Worm (Caenorhabditis elegans) whole organism, mixed stage, embryonic: ENCODE results near the gene T04F8.2.
A peak's percentile ranks its signal among the peaks of the same experiment; 100 is the strongest.

ENCODE experiments used
- M03D4.4 ChIP-seq: sonication (generic microtip); optimal IDR thresholded peaks from 2 replicates; lab custom pipeline; 2017; ENCODE audit warnings: mild to moderate bottlenecking, missing genetic modification characterization, missing compliant biosample characterization
- bed-3 ChIP-seq: fragments of 200-800 bp; sonication (Bioruptor generic); optimal IDR thresholded peaks from 3 replicates; lab custom pipeline; 2018; ENCODE audit warnings: mild to moderate bottlenecking, missing genetic modification characterization, moderate library complexity, missing compliant biosample characterization
- blmp-1 ChIP-seq: fragments of 150-350 bp; optimal IDR thresholded peaks from 2 replicates; lab custom pipeline; 2014; ENCODE audit warnings: missing biosample characterization, missing genetic modification characterization
- ceh-39 ChIP-seq: fragments of 150-350 bp; optimal IDR thresholded peaks from 2 replicates; lab custom pipeline; 2014; ENCODE audit warnings: missing biosample characterization, missing genetic modification characterization
- ceh-43 ChIP-seq: fragments of 200-800 bp; sonication (Bioruptor generic); optimal IDR thresholded peaks from 2 replicates; lab custom pipeline; 2018; ENCODE audit warnings: mild to moderate bottlenecking, missing genetic modification characterization, moderate library complexity, missing compliant biosample characterization
- ceh-83 ChIP-seq: fragments of 200-800 bp; sonication (Bioruptor generic); optimal IDR thresholded peaks from 2 replicates; lab custom pipeline; 2018; ENCODE audit warnings: mild to moderate bottlenecking, missing genetic modification characterization, missing compliant biosample characterization
- ces-1 ChIP-seq: fragments of 150-350 bp; optimal IDR thresholded peaks from 2 replicates; lab custom pipeline; 2014; ENCODE audit warnings: missing biosample characterization, missing genetic modification reagents, missing genetic modification characterization
- cnd-1 ChIP-seq: fragments of 200-800 bp; sonication (Bioruptor generic); optimal IDR thresholded peaks from 2 replicates; lab custom pipeline; 2018; ENCODE audit warnings: mild to moderate bottlenecking, missing genetic modification characterization, missing compliant biosample characterization
- drap-1 ChIP-seq: fragments of 200-800 bp; sonication (Bioruptor generic); optimal IDR thresholded peaks from 3 replicates; lab custom pipeline; 2018; ENCODE audit warnings: mild to moderate bottlenecking, missing genetic modification characterization, missing compliant biosample characterization
- elt-1 ChIP-seq: sonication (generic microtip); optimal IDR thresholded peaks from 2 replicates; lab custom pipeline; 2017; ENCODE audit warnings: missing genetic modification characterization, mild to moderate bottlenecking, missing compliant biosample characterization, antibody characterized with exemption, moderate library complexity, borderline replicate concordance; ENCODE audit not compliant: insufficient read depth
- elt-3 ChIP-seq: fragments of 150-350 bp; optimal IDR thresholded peaks from 2 replicates; lab custom pipeline; 2014; ENCODE audit warnings: missing biosample characterization, missing genetic modification characterization
- flh-1 ChIP-seq: fragments of 200-800 bp; sonication (Bioruptor generic); optimal IDR thresholded peaks from 2 replicates; lab custom pipeline; 2018; ENCODE audit warnings: mild to moderate bottlenecking, missing genetic modification characterization, moderate library complexity, missing compliant biosample characterization
- ham-2 ChIP-seq: fragments of 200-800 bp; sonication (Bioruptor generic); optimal IDR thresholded peaks from 2 replicates; lab custom pipeline; 2018; ENCODE audit warnings: mild to moderate bottlenecking, missing genetic modification characterization, missing compliant biosample characterization
- hlh-1 ChIP-seq: fragments of 150-350 bp; optimal IDR thresholded peaks from 2 replicates; lab custom pipeline; 2014; ENCODE audit warnings: missing biosample characterization, missing genetic modification reagents, missing genetic modification characterization
- lin-13 ChIP-seq: fragments of 150-350 bp; optimal IDR thresholded peaks from 2 replicates; lab custom pipeline; 2014; ENCODE audit warnings: missing biosample characterization, missing genetic modification characterization
- lin-32 ChIP-seq: fragments of 200-800 bp; sonication (Bioruptor generic); optimal IDR thresholded peaks from 2 replicates; lab custom pipeline; 2018; ENCODE audit warnings: mild to moderate bottlenecking, missing genetic modification characterization, missing compliant biosample characterization
- lsy-2 ChIP-seq: fragments of 150-350 bp; optimal IDR thresholded peaks from 2 replicates; lab custom pipeline; 2014; ENCODE audit warnings: missing biosample characterization, missing genetic modification characterization
- mab-5 ChIP-seq: fragments of 150-350 bp; optimal IDR thresholded peaks from 2 replicates; lab custom pipeline; 2014; ENCODE audit warnings: missing biosample characterization, missing genetic modification characterization
- mep-1 ChIP-seq: fragments of 150-350 bp; optimal IDR thresholded peaks from 2 replicates; lab custom pipeline; 2017; ENCODE audit warnings: missing biosample characterization, missing genetic modification reagents, missing genetic modification characterization, inconsistent platforms
- mls-2 ChIP-seq: sonication (generic microtip); optimal IDR thresholded peaks from 2 replicates; lab custom pipeline; 2016; ENCODE audit warnings: mild to moderate bottlenecking, missing genetic modification characterization, moderate library complexity, missing compliant biosample characterization
- nhr-12 ChIP-seq: fragments of 150-350 bp; optimal IDR thresholded peaks from 2 replicates; lab custom pipeline; 2014; ENCODE audit warnings: missing biosample characterization, missing genetic modification characterization
- nhr-2 ChIP-seq: fragments of 150-350 bp; optimal IDR thresholded peaks from 2 replicates; lab custom pipeline; 2014; ENCODE audit warnings: missing biosample characterization, missing genetic modification characterization
- nhr-237 ChIP-seq: fragments of 150-350 bp; optimal IDR thresholded peaks from 2 replicates; lab custom pipeline; 2014; ENCODE audit warnings: missing biosample characterization, missing genetic modification characterization
- nhr-28 ChIP-seq: fragments of 150-350 bp; optimal IDR thresholded peaks from 2 replicates; lab custom pipeline; 2014; ENCODE audit warnings: missing biosample characterization, missing genetic modification characterization
- nhr-76 ChIP-seq: sonication (generic microtip); optimal IDR thresholded peaks from 2 replicates; lab custom pipeline; 2017; ENCODE audit warnings: missing biosample characterization, missing genetic modification characterization
- pha-4 ChIP-seq: fragments of 150-350 bp; optimal IDR thresholded peaks from 2 replicates; lab custom pipeline; 2018; ENCODE audit warnings: missing biosample characterization, missing genetic modification reagents, missing genetic modification characterization
- sem-2 ChIP-seq: fragments of 200-800 bp; sonication (Bioruptor generic); optimal IDR thresholded peaks from 2 replicates; lab custom pipeline; 2018; ENCODE audit warnings: mild to moderate bottlenecking, missing genetic modification characterization, missing compliant biosample characterization
- snpc-4 ChIP-seq: fragments of 150-350 bp; optimal IDR thresholded peaks from 2 replicates; lab custom pipeline; 2014; ENCODE audit warnings: missing biosample characterization, missing genetic modification characterization
- sptf-1 ChIP-seq: sonication (generic microtip); optimal IDR thresholded peaks from 2 replicates; lab custom pipeline; 2017; ENCODE audit warnings: mild to moderate bottlenecking, missing genetic modification characterization, moderate library complexity, missing compliant biosample characterization
- tbx-8 ChIP-seq: fragments of 200-800 bp; sonication (Bioruptor generic); optimal IDR thresholded peaks from 2 replicates; lab custom pipeline; 2018; ENCODE audit warnings: mild to moderate bottlenecking, missing genetic modification characterization, moderate library complexity, missing compliant biosample characterization
- unc-120 ChIP-seq: sonication (generic microtip); optimal IDR thresholded peaks from 2 replicates; lab custom pipeline; 2017; ENCODE audit warnings: missing genetic modification characterization, missing compliant biosample characterization; ENCODE audit not compliant: poor library complexity, severe bottlenecking
- unc-39 ChIP-seq: fragments of 150-350 bp; optimal IDR thresholded peaks from 2 replicates; lab custom pipeline; 2014; ENCODE audit warnings: missing biosample characterization, missing genetic modification characterization
- unc-62 ChIP-seq: fragments of 150-350 bp; optimal IDR thresholded peaks from 2 replicates; lab custom pipeline; 2014; ENCODE audit warnings: missing biosample characterization, missing genetic modification reagents, missing genetic modification characterization
- zip-8 ChIP-seq: fragments of 150-350 bp; optimal IDR thresholded peaks from 2 replicates; lab custom pipeline; 2014; ENCODE audit warnings: missing biosample characterization, missing genetic modification characterization
- ztf-11 ChIP-seq: fragments of 150-350 bp; optimal IDR thresholded peaks from 2 replicates; lab custom pipeline; 2014; ENCODE audit warnings: missing biosample characterization, missing genetic modification characterization

T04F8.2 gene

DNA sequence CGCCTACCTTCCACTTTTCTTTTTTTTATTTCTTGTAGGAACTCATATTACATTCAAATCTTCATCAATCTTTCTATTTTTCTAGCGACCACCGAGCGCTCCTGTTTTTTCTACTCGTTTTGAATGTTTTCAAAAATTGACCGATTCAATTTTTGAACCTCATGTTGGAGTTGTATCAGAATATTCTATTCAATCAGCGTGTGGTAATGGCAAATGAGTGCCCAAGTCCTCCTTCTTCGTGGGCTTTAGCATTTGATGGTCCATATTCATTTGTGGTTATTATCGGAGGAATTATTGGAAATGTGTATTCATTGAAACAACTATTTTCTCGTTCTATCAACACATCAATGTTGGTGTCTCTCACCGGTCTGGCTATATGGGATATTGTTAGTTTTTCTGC, 39.0 kb downstream of the T04F8.2 start, which contains the start of gene F52D10.4:
TSS of gene F52D10.4 (plus strand) at position 84 of the 400 bp plus-strand sequence.
- TF ChIP-seq ces-1 (GFP tag; lab: Kevin White, UChicago): no peak
- TF ChIP-seq ztf-11 (tag; lab: Kevin White, UChicago): no peak

DNA sequence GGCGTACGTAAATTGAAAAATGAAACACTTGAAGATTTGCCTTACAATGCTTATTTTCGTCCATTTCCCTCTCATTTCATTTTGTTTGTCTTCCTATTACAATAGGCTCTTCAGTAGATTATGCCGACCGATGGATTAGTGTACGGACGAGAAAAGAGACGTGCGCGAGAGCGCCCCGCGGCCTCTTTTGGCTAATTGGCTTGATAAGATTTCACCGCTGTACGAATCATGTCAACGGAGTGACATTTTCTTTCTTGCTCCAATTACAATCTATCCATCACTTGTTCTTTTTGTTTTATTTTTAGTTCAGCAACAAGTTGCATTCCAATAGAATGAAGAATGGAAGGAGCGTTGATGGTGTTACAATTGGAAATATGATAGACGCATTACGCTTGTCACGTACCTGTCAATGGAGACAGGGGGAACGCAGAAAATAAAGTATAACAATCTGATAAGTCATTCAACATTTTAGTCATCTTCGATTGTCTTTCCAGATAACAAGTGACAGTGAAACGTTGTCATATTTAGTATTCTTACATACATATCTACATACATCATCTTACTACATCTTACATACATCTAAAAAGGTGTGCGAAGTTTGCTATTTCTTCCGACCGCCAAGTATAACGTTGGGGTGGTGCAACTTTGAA, 48.1 kb downstream of the T04F8.2 start:
- no peak for TF ChIP-seq pha-4
- TF ChIP-seq cnd-1: no peak
- no peak for TF ChIP-seq lsy-2 (tag; lab: Kevin White, UChicago)
- no peak for TF ChIP-seq zip-8
- no peak for TF ChIP-seq blmp-1 (tag; lab: Kevin White, UChicago)
- peak; percentile 77 for TF ChIP-seq unc-62
- no peak for TF ChIP-seq tbx-8
- no peak for TF ChIP-seq nhr-76
- no peak for TF ChIP-seq hlh-1 (tag; lab: Kevin White, UChicago)
- no peak for TF ChIP-seq flh-1
- no peak for TF ChIP-seq sem-2 (GFP tag; lab: Kevin White, UChicago)
- no peak for TF ChIP-seq unc-39 (tag; lab: Kevin White, UChicago)
- TF ChIP-seq nhr-237 (tag; lab: Kevin White, UChicago): no peak
- no peak for TF ChIP-seq snpc-4
- TF ChIP-seq unc-120 (tag; lab: Kevin White, UChicago): no peak
- peak; percentile 15 for TF ChIP-seq mep-1
- TF ChIP-seq drap-1 (GFP tag; lab: Kevin White, UChicago): no peak
- peak; percentile 84 for TF ChIP-seq ham-2 (GFP tag; lab: Kevin White, UChicago)
- TF ChIP-seq mab-5 (tag; lab: Kevin White, UChicago): no peak
- TF ChIP-seq ztf-11 (tag; lab: Kevin White, UChicago): no peak
- no peak for TF ChIP-seq ceh-43 (GFP tag; lab: Kevin White, UChicago)
- TF ChIP-seq elt-3 (tag; lab: Kevin White, UChicago): no peak
- no peak for TF ChIP-seq nhr-28
- no peak for TF ChIP-seq ceh-39 (tag; lab: Kevin White, UChicago)
- peak; percentile 72 for TF ChIP-seq elt-1 (tag; lab: Kevin White, UChicago)
- TF ChIP-seq bed-3: no peak
- TF ChIP-seq ces-1 (GFP tag; lab: Kevin White, UChicago): peak; percentile 96
- TF ChIP-seq nhr-12 (tag; lab: Kevin White, UChicago): no peak
- TF ChIP-seq, all 35 proteins: peak for 5

DNA sequence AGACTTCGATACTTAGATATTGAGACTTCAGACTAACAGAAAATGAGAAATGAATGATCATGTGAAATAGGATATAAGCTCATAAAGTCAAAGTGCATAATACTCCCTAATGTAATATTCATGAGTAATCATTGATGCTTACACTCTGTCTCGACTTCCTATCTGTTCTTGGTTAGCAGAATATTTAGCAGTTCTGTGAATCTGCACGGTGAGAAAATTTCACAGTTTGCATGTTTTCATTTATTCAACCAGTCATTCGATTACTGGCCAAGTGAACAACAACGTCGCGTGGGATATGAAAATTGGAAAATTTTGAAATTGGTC, 48.9 kb downstream of the T04F8.2 start:
- no peak for TF ChIP-seq mls-2
- no peak for TF ChIP-seq ceh-43 (GFP tag; lab: Kevin White, UChicago)
- TF ChIP-seq ces-1 (GFP tag; lab: Kevin White, UChicago): peak; percentile 67
- TF ChIP-seq sptf-1 (tag; lab: Kevin White, UChicago): no peak

DNA sequence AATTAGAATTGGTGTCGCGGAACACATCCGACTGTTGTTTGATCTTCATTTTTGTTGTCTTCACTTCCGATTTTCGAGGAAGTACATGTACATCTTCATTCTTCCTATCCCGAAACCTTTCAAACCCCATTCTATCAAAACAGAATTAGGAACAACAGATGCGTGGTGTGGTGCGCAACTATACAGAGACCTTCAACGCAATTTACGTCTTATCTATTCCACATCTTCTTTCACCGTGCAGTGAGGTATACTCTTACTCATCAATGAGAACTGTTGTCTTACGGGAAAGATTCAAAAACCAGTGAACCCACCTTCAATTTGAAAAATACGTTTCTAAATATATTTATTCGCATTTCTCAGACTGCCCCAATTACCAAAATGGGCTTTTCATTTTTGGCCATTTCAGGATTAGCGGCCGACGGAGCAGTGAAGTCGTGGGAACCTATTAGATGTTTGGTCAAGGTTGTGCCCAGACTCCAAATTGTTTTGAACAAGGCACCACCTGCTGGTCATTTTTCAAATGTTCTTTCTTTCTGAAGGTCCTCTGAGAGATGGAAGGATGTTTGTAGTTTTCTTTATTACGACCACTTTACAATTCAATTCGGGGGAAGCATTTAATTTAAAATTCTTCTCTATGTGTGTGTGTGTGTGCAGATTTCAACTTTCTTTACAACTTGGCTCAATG, 49.4 kb downstream of the T04F8.2 start:
- TF ChIP-seq elt-3 (tag; lab: Kevin White, UChicago) (no peak), unc-120 (tag; lab: Kevin White, UChicago) (peak; percentile 52), zip-8 (no peak), M03D4.4 (tag; lab: Kevin White, UChicago) (peak; percentile 19), nhr-2 (tag; lab: Kevin White, UChicago) (no peak), ceh-39 (tag; lab: Kevin White, UChicago) (no peak), cnd-1 (no peak), unc-39 (tag; lab: Kevin White, UChicago) (no peak), nhr-12 (tag; lab: Kevin White, UChicago) (no peak), elt-1 (tag; lab: Kevin White, UChicago) (peak; percentile 55), blmp-1 (tag; lab: Kevin White, UChicago) (no peak), lin-13 (tag; lab: Kevin White, UChicago) (no peak), tbx-8 (no peak), lin-32 (GFP tag; lab: Kevin White, UChicago) (no peak), ceh-83 (GFP tag; lab: Kevin White, UChicago) (no peak), hlh-1 (tag; lab: Kevin White, UChicago) (peak; percentile 30), sptf-1 (tag; lab: Kevin White, UChicago) (no peak), ces-1 (GFP tag; lab: Kevin White, UChicago) (no peak), snpc-4 (no peak), unc-62 (peak; percentile 33)
